Fruit fly (Drosophila melanogaster) ovary, adult (tissue): Measurements from ENCODE around the gene CG13766.
A peak's percentile ranks its signal among the peaks of the same experiment; 100 is the strongest.

Experiments used
- CG17801 ChIP-seq: fragments of 200-800 bp; optimal IDR thresholded peaks from 2 replicates; lab custom pipeline; 2019; ENCODE audit warnings: missing biosample characterization, mild to moderate bottlenecking, missing genetic modification characterization, moderate library complexity; ENCODE audit not compliant: partially characterized antibody

The CG13766 gene

dm6 chr2L:6566020-6566687, at the start of gene CG13766:
Gene CG13766, minus strand, starts transcription at chr2L:6566181.
- no peak for TF ChIP-seq CG17801

DNA sequence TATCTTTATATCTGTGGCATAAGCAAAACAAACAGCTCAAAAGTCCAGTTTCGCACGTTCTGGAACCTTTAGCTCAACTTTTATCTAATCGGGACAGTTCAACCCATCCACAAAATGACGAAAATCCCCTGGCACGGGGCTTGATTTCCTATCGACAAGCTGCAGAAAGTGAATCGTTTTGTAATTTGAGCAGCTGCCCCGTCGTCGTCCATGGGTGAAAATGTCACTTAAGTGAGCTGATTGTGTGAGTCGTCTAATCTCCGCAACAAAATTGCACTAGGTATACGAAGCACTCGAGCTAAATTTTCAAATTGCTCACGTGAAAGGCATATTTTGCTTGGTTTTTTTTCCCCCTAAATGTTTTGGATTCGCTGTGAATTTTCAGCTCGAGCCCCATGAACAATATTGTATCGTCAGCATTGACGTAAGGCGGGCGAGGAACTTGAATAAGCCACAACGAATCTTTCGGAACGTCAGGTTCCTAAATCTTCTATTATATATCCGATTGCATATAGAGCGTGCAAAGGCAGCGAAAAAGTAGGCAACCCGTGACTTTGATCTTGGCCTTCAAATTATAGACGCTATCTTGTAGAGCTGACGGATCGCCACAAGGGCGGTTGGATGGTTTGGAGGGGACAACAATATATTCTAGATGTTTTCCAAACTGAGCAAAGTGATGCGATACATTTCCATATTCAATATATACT, 48.4 kb upstream of the CG13766 start:
- TF ChIP-seq CG17801 = no peak

- TF ChIP-seq CG17801 = no peak
These were observed 47.2 kb upstream of the CG13766 start for dm6 chr2L:6613156-6613555.

DNA sequence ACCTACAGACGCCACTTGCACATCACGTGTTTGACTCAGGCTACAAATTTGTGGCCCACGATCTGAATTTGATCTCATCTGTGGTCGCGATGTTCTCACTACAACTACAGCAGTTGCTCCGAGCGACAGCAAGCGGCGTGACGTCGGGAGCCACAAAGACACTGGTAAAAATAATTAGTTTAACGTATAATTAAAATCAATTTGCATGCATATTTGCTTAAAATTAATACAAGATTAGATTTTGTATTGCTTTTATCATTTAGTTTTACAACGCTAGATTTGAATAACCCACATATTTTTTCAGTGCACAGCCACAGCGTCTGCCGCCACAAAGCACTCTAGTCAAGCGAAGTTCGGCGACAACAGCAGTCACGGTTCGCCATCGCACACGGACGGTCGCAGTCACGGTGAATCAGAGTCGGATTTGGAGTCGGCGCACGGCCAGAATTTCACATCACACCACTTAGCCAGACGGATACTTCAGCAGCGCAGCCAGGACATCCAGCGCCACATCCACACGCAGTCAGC, 46.6 kb upstream of the CG13766 start:
- TF ChIP-seq CG17801 = peak; percentile 100

DNA sequence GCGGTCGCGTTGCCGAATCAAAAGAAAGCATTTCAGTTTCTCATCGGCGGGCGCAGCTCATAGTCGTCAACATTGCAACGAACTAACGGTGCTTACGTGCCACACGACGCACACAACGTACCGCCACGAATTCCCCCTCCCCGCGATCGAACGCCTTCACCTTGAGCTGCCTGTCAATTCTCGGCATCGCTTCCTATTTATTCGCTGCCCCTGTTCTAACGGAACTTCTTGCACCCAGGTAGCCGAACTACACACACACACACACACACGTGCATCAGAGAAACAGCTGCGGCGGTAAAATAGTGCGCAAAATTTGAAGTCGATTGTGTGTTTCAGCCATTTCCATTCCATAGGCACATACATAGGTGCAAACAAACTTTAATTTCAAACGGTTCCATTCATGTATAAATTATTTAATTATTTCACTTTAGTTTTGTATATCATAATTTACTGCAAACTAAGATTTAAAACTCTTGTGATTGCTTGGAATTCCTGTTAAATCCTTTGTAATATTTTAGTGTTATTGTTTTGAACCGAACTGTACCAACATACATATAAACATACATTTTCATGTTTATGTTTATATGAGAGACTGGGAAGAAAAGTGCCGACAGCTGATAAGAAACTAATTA, 45.5 kb upstream of the CG13766 start:
- TF ChIP-seq CG17801 = no peak

DNA sequence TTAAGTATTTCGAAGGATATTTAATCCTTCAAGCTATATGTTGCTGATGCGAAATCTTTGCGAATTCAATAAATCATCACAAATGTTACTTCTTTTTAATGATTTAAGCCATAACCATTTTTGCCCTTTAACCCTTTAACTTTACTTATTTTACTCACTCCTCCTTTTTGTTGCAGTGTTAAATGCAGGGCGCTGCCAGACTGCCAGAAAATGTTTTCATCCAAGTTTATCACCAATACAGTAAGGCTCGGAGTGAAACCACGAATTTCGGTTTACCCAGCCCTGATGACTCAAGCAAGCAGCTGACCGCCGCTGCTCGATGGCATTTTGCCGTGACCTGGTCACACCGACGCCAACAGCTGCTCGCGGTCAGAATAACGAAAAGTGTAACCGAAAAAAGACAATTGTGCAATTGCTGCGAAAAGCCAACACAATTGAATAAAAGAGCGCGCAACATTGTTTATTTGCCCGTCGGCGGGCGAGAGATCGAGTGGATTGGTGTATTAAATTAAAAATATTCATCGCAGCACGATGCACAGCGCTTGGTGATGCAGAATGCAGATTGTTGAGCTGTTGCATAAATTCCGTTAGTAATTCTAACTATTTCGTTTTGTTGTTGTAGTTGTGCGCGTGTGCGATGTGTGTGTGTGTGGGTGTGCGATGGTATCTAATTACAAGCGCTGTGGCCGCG, 44.8 kb upstream of the CG13766 start, which contains the start of gene CG11050:
Gene CG11050 (plus strand): TSS at position 329 of the 691 bp plus-strand sequence.
- peak; percentile 66 for TF ChIP-seq CG17801

dm6 chr2L:6601018-6601505, 35.1 kb upstream of the CG13766 start, which contains the start of gene Dpp10:
Gene Dpp10, minus strand, starts transcription at chr2L:6601068.
- no peak for TF ChIP-seq CG17801

DNA sequence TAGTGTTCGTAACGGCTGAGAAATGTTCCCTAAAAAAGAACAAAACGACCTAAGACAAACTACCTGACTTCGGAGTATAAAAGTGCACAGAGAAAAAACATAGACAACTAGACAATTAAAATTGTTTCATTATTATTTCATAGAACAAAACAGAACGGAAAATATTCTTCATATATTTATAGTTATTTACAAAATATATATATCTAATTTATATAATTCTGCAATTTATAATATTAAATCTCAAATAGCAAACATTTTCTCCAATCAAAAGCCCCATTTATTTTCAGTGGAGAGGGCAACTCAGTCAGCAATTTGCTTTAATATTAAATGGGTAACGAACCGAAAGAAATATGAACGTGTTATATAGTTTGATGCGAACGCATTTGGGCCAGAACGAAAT, 29.0 kb upstream of the CG13766 start:
- no peak for TF ChIP-seq CG17801

DNA sequence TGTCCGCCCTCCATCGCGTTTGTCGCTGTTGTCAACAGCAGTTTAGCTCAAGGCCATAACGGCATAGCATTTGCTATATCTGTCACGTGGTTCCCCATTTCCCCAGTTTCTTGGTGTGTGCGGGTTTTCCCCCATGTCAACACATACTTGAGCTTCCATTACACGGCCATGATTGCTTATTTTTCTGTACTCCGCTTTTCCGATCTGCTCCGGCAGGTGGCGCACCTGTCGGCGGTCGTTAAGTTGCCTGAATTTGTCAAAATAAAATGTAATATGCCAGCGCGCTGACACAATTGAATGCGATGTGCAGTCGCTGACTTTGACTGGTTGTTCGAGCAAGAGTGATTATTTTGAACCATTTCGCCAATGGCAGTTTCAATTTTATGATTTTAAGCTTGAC, 18.4 kb upstream of the CG13766 start:
- TF ChIP-seq CG17801 = no peak

dm6 chr2L:6579045-6579444, 13.1 kb upstream of the CG13766 start:
- TF ChIP-seq CG17801 = no peak

DNA sequence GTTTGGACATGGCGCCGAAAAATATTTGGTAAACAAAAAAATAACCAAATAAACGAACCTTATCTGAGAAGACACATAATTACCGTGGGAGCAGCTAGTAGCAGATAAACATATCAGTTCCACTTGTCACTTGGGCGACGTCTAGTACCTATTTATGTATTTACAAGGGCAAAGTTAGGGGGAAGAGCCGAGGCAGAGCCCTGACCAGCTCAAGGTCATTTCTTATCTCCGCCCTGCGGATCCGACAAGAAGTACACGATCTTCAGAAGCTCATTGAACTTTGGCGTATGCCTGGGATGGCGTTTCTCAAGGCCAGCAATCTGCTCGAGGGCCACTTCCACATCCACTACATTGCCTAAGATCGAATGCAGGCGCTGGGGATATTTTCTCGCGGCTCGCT, 1.0 kb downstream of the CG13766 start:
- no peak for TF ChIP-seq CG17801

DNA sequence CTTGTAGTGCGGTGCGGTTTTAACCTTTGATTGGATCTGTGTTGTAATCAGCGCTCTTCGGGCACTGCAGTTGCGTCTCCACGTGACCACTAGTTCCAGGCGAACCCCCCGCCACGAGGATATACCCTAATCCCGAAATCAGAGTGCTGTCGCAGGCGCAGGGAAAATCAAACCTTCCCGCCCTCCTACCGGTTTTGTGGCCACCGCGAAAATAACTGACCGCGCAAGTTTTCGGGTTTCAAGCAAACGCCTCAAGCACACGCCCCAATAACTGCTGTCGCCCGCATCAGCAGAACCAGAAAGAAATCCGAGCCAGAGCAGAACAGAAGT, 3.7 kb downstream of the CG13766 start:
- TF ChIP-seq CG17801 = no peak

DNA sequence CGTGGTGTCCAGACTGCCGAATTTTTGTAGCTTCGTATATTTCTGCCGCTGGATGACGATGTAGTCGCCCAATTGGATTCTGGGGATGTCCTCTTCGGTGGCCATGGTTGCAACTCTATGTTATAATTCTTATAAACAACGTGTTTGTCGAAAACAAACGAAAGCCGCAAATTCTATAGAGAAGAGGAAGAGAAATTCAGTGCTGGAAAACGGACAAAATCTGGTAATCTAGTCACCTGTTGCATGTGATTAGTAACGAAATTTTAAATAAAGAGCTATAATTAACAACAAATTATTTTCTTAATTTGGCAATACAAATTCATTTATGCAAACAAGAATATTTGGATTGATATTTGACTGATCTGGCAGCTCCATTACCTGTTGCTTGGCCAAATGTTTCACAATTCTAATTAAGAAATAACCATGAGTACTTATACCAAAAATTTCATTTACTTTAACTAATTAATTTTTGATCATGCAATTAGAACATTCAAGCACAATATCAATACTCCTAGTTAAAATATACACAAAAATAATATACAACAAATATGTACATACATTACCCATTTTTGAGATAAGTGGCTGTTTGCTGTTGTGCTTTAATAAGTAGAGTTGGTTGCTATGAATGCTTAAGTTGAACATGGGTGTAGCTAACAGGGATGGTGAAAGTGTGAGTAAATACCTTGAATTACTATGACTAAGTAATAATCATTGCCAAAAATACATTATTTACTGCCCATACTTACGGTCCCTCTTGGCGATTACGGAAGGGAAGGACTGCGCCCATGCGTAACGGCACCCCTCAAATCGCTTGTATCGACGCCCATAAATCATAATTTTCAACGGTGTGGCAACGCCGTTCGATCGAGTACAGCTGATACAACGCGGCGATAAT, 4.3 kb downstream of the CG13766 start, which contains the start of the genes Trmt6 and Ent2:
Gene Trmt6 (minus strand): TSS at position 827 of the 895 bp plus-strand sequence.
Gene Ent2 (plus strand): TSS at position 863 of the 895 bp plus-strand sequence.
- TF ChIP-seq CG17801 = peak; percentile 91

dm6 chr2L:6559131-6559530, 6.8 kb downstream of the CG13766 start, which contains the start of gene COX5BL:
Gene COX5BL, plus strand, starts transcription at chr2L:6559431.
- no peak for TF ChIP-seq CG17801
